Fruit fly (Drosophila melanogaster) S2 (cell line): ENCODE measurements around the gene CG4911.

ENCODE experiments used
- CG8478 ChIP-seq: fragments of >200 bp; optimal IDR thresholded peaks from 2 replicates; lab custom pipeline; 2018
- CTCF ChIP-seq, 2 experiments: fragments of >200 bp; optimal IDR thresholded peaks; 2 replicates each; lab custom pipeline; 2018

CG4911 gene

DNA sequence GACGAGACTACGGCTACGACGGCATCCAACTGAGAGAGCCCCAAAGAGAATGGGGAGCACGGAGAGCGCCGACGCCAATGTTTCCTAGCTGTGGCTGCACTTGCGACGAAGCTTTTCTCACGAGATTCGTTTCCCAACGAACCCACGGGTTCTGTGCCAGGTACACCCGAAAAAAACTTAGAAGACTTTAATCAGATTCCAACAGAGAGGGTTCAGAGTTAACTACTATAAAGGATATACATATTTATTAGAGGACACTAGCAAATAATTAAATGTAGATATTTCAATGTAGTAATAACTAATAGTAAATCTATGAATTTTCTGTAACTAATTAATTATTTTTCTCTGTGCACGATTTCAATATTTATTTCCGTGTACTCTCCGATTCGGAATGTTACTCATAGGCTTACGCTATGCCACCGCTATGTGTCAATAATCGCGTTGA, 6.5 kb downstream of the CG4911 start, which contains the start of gene Argk1:
Argk1 (minus strand) TSS at position 31 of the 445 bp plus-strand sequence.
- no peak for TF ChIP-seq CTCF (optimal IDR thresholded peaks at IDR 0.05; lab: Kevin White, UChicago)
- TF ChIP-seq CG8478 (lab: Kevin White, UChicago), result no peak

DNA sequence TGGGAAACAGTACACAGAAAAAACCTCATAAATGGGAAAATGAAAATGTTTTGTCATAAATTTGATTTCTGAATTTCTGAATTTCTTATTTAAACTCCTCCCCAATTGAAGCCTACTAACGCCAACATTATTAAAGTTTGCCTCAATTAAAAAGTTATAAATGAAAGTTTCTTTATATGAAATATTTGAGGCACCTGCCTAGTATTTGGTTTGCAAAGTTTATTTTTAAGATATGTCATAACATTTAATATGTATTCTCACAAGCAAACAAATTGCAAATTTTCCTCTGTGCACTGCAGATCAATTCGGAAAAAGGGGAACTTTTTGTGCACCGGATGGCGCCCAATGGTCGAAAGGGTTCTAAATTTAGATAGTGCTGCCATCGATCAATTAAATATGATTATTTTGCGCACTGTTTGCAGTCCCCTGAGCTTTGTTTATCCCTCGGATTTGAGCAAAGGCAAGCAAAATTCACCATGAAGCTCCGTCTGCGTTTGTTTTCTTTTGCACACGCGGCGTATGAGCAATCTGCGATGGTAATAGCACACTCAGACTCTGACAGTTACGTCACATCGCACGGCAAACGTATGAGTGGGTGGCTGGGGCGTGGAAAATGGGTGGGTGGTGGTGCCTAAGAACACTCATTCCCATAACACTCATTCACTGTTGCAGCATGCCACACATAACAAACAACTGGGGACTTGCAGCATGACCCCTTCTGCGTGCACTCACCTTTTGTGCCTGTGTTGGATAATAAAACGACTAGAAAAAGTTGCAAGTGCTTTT, 7.4 kb downstream of the CG4911 start:
- no peak for TF ChIP-seq CG8478 (lab: Kevin White, UChicago)
- no peak for TF ChIP-seq CTCF (optimal IDR thresholded peaks at IDR 0.05; lab: Kevin White, UChicago)

DNA sequence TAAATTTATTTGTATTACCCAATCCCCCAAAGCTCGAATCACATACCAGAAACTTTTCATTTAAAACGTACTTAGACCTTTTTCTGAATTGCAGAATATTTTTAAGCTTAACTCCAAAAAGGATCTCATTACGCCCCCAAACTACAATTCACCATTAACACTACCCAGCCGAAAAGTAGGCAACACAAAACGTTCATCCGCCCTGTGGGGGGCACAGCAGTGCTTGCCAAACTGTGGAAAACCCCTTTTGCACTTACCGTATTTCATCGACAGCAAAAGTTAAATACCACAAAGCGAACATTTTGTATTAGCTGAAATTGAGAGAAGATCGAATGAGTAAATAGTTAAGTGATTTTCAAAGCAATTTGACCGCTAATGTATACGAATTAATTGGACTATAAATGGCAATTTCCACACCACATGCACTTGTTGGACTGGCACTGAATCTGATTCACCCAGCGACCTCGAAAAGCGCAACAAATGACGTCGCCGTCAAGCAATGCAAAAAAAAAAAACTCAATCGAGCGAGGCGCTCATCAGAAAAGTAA, 8.2 kb downstream of the CG4911 start:
- TF ChIP-seq CTCF (optimal IDR thresholded peaks at IDR 0.05; lab: Kevin White, UChicago), result no peak
- no peak for TF ChIP-seq CG8478 (lab: Kevin White, UChicago)

DNA sequence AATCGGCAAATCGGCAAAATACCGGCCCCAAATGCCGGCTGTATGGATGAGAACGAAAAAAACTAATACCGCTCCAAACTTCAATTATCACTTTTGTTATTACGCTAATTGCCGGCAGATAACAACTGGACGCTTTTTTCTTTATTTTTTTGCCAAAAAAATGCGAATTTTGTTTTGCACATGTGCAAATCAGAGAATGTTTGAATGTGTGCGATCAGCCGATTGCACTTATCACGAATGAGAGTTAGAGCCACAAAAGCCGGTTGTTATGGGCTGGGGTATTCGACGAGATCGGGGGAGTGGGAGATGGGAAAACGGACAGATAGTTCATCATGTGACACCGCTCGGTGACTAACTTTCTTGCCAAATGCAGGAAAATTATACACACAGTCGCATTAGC, 8.9 kb downstream of the CG4911 start:
- no peak for TF ChIP-seq CG8478 (lab: Kevin White, UChicago)
- TF ChIP-seq CTCF (optimal IDR thresholded peaks at IDR 0.05; lab: Kevin White, UChicago), result no peak

DNA sequence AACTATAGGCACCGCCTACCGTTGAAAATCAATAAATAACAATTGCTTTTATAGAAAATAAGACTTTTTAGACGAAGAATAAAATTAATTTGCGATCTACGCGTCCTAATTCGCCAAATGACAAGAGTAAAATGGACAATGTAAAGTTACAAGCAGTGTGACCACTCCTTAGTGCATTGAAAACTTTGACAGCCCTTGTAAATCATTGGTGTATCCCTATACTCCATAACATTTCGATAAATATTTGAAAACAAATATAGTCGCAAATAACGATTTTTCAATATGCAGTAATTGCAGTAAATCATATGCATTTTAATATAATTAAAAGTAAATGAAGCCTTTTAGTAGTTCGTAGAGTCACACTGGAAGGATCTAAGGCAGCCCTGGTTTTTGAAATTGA, 9.7 kb downstream of the CG4911 start:
- TF ChIP-seq CG8478 (lab: Kevin White, UChicago) (no peak), CTCF (optimal IDR thresholded peaks at IDR 0.05; lab: Kevin White, UChicago) (no peak)

DNA sequence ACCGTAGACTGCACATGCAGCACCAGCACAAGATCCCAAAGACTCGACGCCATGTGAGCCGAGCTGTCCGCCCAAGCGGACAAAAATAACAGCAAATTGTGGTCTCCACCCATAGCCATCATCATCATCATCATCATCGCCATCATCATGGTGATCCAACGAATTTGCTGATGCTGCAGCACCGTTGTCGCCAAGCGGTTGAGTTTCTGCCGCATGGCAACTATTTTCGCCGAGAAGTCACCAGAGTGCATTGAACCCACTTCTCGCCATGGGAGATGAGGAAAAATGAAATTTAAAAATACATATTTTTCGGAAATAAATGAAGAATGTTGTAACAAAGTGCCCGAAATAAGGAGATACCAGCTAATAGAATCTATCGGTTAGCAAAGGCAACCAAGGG, 11.1 kb downstream of the CG4911 start:
- no peak for TF ChIP-seq CTCF (optimal IDR thresholded peaks at IDR 0.05; lab: Kevin White, UChicago)
- TF ChIP-seq CG8478 (lab: Kevin White, UChicago), result no peak

DNA sequence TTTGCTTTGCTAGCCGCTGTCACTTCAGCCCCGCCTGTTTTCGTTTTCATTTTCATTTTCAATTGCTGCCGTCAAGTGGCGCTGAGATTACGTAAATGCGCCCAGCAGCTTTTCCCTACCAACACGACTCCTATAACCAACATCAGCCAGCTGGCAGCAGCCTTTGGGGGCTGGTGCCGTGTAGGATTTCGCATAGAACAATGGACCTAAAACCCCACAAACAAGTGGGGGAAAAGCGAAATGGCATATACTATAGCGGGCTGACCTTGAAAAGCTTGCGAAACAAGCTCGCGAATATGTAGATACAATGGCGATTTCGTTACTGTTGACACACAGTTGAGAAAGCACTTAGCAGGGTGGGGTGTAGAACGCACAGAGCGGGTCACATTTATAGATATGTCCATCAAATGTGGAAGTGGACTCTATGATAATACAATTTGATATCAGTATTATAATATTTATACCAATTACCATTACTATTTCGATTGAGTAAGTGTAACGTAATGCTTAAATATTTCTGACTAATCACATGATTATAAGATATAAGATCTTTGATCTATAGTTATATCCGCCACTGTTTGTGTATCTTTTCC, 12.8 kb downstream of the CG4911 start:
- no peak for TF ChIP-seq CTCF (optimal IDR thresholded peaks at IDR 0.05; lab: Kevin White, UChicago)
- no peak for TF ChIP-seq CG8478 (lab: Kevin White, UChicago)

DNA sequence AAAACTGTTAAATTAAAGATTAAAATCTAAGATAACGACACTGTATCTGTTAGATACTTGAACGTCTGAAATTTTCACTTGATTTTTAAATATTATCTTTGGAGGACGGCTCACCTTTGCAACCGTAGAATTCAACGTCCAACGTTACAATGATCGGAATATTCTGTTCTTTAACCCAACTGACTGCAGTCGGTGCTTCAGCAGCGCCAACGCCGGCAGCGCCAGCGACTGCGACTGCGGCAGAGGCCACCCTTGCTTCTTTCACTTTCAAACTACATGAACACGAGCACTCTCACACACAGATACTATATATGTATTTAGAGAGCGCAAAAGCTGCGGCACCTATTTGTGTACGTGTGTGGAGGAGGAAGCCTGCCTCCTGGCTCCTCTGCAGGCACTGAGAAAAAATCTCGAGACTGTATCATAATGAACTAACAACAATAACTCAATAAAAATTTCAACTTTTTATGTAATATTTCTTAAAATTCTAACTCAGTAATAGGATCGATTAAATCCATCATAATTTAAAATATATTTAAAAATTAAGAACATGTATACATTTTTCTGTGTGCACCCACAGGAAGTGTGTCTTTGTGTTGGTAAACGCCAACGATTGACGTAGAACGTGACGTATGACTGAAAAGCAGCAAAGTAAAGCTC, 15.0 kb downstream of the CG4911 start:
- TF ChIP-seq CG8478 (lab: Kevin White, UChicago) (no peak), CTCF (optimal IDR thresholded peaks at IDR 0.05; lab: Kevin White, UChicago) (no peak)

DNA sequence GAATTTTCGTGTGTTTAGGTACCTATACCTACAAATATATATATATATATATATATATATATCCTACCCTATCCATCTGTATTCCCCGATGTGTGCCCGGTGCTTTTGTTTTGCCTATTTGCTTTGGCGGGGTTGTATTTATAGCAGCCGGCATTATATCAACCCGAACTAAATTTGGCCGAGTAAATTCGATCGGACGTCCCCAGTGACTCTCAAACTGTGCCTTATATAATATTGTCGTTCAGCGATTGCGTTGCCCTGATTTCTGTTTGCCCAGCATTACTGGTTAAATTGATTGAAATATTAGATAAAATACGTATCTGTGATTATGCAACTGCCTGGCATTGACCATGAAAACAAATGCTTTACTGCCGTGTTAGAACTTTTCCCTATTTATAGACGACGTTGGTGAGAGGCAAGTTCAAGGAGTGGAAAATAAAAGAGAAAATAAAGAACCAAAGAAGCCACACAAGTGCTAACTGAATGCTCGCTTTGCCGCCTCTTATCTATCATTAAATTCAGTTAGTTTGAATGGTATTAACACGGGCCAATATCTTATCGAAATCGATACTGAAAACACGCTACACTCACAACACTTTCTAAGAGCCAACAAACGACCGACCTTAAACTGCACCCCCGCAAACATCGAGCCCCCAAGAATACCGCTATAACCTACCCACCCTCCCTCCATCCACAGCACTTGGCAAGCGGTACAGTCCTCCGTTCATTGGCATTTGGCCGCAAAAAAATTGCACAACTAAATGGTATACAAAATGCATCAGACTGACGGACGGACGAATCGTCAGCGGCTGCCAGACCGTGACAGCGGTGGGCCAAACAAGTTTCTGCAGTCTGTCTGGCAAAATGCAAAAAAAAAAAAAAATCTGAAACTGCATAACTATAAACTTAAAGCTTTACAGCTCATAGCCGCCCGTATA, 16.4 kb downstream of the CG4911 start:
- TF ChIP-seq CTCF (optimal IDR thresholded peaks at IDR 0.05; lab: Kevin White, UChicago) (no peak), CG8478 (lab: Kevin White, UChicago) (no peak)

DNA sequence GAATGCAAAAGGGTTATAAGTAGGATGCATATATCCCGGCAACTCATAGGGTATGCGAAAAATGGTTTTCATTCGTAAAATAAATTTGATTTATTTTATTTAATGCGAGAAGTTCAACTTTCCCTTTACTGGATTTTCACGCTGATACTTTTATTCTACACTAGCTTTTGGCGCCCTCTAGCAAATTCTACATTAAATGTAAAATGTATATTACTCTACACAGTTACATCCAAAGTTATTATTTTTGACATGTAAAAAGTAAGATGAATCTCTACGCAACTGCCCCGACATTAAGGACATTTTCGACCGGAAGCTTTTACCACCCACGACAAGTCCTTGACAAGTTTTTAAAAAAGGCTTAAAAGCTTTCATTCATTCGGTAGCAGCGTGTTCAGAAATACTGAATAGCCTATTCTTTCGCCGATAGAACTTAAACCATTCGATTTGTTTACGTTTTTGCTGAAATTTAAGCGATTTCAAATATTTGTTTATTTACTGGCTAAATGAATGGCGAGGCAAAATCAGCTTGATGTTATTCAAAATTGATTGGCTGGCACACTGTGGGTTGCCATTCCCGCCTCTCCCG, 17.6 kb downstream of the CG4911 start:
- TF ChIP-seq CG8478 (lab: Kevin White, UChicago) (no peak), CTCF (optimal IDR thresholded peaks at IDR 0.05; lab: Kevin White, UChicago) (peak; percentile 80 to 88)

DNA sequence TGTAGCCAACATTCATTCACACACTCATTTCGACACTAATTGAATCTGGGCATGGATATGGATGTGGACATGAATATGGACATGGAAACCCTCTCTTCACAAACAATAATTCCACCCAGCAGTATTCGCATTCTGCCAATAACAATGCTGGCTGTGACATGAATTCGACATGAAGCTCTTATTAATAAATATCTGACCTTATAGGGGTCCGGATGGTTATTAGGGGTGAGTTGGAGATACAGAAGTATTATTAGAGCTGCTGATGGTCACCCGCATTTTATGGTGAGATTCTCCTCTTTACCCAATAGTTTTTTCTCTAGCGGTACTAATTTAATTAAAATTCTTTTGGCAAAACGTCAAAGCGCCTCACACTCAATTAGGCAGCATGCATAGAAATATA, 18.3 kb downstream of the CG4911 start:
- TF ChIP-seq CG8478 (lab: Kevin White, UChicago) (no peak), CTCF (optimal IDR thresholded peaks at IDR 0.05; lab: Kevin White, UChicago) (no peak)

DNA sequence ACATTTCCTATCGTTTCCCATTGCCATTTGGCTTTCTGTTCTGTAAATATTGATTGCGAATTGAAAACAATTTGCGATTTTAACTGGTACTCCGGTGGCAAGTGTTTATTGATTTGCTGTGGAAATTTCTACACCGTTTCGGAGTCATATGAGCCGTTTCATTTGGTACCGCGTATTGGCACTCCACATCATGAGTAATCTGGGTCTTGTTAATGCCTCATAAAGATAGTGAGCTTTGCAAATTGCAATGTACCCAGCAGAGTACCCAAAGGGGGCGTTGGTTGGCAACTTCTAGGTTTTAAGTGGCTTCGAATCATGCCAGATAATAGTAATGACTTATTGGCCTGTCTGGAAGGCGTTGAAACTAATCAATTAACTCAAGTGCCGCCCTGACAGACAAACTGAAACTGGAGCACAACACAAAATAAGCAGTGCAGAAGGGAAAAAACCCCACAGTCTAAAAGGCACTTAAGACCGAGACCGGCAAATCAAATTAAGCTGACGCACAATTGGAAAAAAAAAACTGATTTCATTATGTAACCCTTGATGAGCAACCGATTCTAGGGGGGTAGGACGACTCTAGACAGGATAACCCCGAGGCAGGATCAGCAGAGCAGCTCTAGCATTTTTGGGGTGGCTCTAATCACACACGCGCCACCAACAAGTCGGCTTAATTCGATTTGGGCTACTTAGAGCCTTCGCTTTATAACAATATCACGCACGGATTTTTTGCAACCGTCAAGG, 19.6 kb downstream of the CG4911 start:
- no peak for TF ChIP-seq CG8478 (lab: Kevin White, UChicago)

DNA sequence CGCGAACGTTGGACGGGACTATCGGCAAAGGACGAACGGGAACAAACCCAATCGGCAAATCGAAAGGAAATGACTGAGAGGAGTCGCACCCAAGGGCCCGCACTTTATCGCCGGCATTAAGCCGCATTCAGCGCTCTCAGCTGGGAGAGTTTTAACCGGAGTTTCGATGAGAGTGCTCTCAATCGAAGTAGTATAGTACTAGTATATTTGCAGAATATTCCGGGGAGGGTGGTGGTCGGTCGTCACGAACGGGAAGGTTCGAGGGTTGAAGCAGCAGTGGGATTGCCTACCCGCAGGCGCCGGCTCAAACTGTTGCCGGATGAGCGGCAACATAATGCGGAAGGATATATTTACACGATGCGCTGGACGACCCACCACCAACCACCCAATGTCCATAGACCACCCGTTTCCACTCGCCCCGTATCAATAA, 20.7 kb downstream of the CG4911 start:
- TF ChIP-seq CTCF (optimal IDR thresholded peaks at IDR 0.05; lab: Kevin White, UChicago), result no peak
- TF ChIP-seq CG8478 (lab: Kevin White, UChicago), result no peak
